Fruit fly (Drosophila melanogaster) whole organism, embryonic: ENCODE results near the gene CG13311.

Experiments used
- Aef1 ChIP-seq: fragments of 200-800 bp; sonication (Bioruptor generic); IDR thresholded peaks from 3 replicates; pipeline ENCODE4 v1.3.6; 2022; ENCODE audit warnings: missing biosample characterization, missing genetic modification characterization
- C15 ChIP-seq: fragments of 200-800 bp; sonication (Bioruptor generic); IDR thresholded peaks from 3 replicates; pipeline ENCODE4 v1.3.6; 2022; ENCODE audit warnings: missing biosample characterization, missing genetic modification characterization
- CG10267 ChIP-seq: fragments of 200-800 bp; sonication (Bioruptor generic); optimal IDR thresholded peaks from 2 replicates; lab custom pipeline; 2018; ENCODE audit warnings: missing biosample characterization, mild to moderate bottlenecking, missing genetic modification characterization, moderate library complexity
- CG11560 ChIP-seq: fragments of 200-800 bp; sonication (Bioruptor generic); IDR thresholded peaks from 3 replicates; pipeline ENCODE4 v1.3.6; 2022; ENCODE audit warnings: missing biosample characterization, missing genetic modification characterization
- CG1233 ChIP-seq: fragments of 200-800 bp; sonication (Bioruptor generic); optimal IDR thresholded peaks from 4 replicates; lab custom pipeline; 2018; ENCODE audit warnings: missing biosample characterization, mild to moderate bottlenecking, missing genetic modification characterization
- CG12391 ChIP-seq: fragments of 200-800 bp; sonication (Bioruptor generic); optimal IDR thresholded peaks from 3 replicates; lab custom pipeline; 2018; ENCODE audit warnings: missing biosample characterization, mild to moderate bottlenecking, missing genetic modification characterization, moderate library complexity
- CG13624 ChIP-seq: fragments of 200-800 bp; sonication (Bioruptor generic); optimal IDR thresholded peaks from 2 replicates; lab custom pipeline; 2016; ENCODE audit warnings: missing biosample characterization, missing genetic modification characterization
- CG15073 ChIP-seq: fragments of 200-800 bp; sonication (Bioruptor generic); optimal IDR thresholded peaks from 2 replicates; lab custom pipeline; 2016; ENCODE audit warnings: missing biosample characterization, missing genetic modification characterization
- CG15479 ChIP-seq: fragments of 200-800 bp; sonication (Bioruptor generic); optimal IDR thresholded peaks from 3 replicates; lab custom pipeline; 2019; ENCODE audit warnings: missing biosample characterization, mild to moderate bottlenecking, missing genetic modification characterization, moderate library complexity
- CG1602 ChIP-seq: fragments of 200-800 bp; sonication (Bioruptor generic); optimal IDR thresholded peaks from 3 replicates; lab custom pipeline; 2016; ENCODE audit warnings: missing biosample characterization, missing genetic modification characterization
- CG17186 ChIP-seq: fragments of 200-800 bp; sonication (Bioruptor generic); optimal IDR thresholded peaks from 3 replicates; lab custom pipeline; 2017; ENCODE audit warnings: missing biosample characterization, missing genetic modification reagents, missing genetic modification characterization
- CG17359 ChIP-seq: fragments of 200-800 bp; sonication (Bioruptor generic); optimal IDR thresholded peaks from 3 replicates; lab custom pipeline; 2018; ENCODE audit warnings: missing biosample characterization, mild to moderate bottlenecking, missing genetic modification characterization, moderate library complexity
- CG17361 ChIP-seq: fragments of 200-800 bp; sonication (Bioruptor generic); IDR thresholded peaks from 3 replicates; pipeline ENCODE4 v1.3.6; 2022; ENCODE audit warnings: missing biosample characterization, missing genetic modification characterization
- CG17912 ChIP-seq: fragments of 200-800 bp; sonication (Bioruptor generic); optimal IDR thresholded peaks from 2 replicates; lab custom pipeline; 2018; ENCODE audit warnings: missing biosample characterization, mild to moderate bottlenecking, missing genetic modification characterization
- CG2116 ChIP-seq: fragments of 200-800 bp; sonication (Bioruptor generic); optimal IDR thresholded peaks from 3 replicates; lab custom pipeline; 2018; ENCODE audit warnings: missing biosample characterization, mild to moderate bottlenecking, missing genetic modification characterization
- CG2129 ChIP-seq: fragments of 200-800 bp; sonication (Bioruptor generic); IDR thresholded peaks from 2 replicates; pipeline ENCODE4 v1.3.6; 2022; ENCODE audit warnings: missing biosample characterization, missing genetic modification characterization; ENCODE audit not compliant: partially characterized antibody
- CG3163 ChIP-seq: fragments of 200-800 bp; sonication (Bioruptor generic); optimal IDR thresholded peaks from 3 replicates; lab custom pipeline; 2016; ENCODE audit warnings: missing biosample characterization, missing genetic modification characterization
- CG3281 ChIP-seq: fragments of 200-800 bp; sonication (Bioruptor generic); optimal IDR thresholded peaks from 3 replicates; lab custom pipeline; 2017; ENCODE audit warnings: missing biosample characterization, mild to moderate bottlenecking, missing genetic modification characterization
- CG5180 ChIP-seq: fragments of 200-800 bp; sonication (Bioruptor generic); optimal IDR thresholded peaks from 3 replicates; lab custom pipeline; 2017; ENCODE audit warnings: missing biosample characterization, missing genetic modification characterization, mild to moderate bottlenecking, moderate library complexity, missing genetic modification reagents
- CG8388 ChIP-seq: fragments of 200-800 bp; sonication (Bioruptor generic); optimal IDR thresholded peaks from 2 replicates; lab custom pipeline; 2019; ENCODE audit warnings: missing biosample characterization, mild to moderate bottlenecking, missing genetic modification characterization, moderate library complexity
- CG8765 ChIP-seq: fragments of 200-800 bp; sonication (Bioruptor generic); IDR thresholded peaks from 2 replicates; pipeline ENCODE4 v1.3.6; 2022; ENCODE audit warnings: missing biosample characterization, missing genetic modification characterization
- Dfd ChIP-seq, 2 experiments: fragments of >200 bp; optimal IDR thresholded peaks; 2 replicates each; lab custom pipeline; 2017; ENCODE audit warnings: missing biosample characterization in 2 of 2, missing genetic modification characterization in 2 of 2
- Eip74EF ChIP-seq, 2 experiments: fragments of 200-800 bp in 1 of 2; fragments of >200 bp in 1 of 2; sonication (Bioruptor generic) in 1 of 2; optimal IDR thresholded peaks; 2 replicates each; lab custom pipeline; 2017 to 2019; ENCODE audit warnings: missing biosample characterization in 2 of 2, missing genetic modification characterization in 2 of 2, mild to moderate bottlenecking in 1 of 2, moderate library complexity in 1 of 2
- Ets97D ChIP-seq: fragments of 200-800 bp; sonication (Bioruptor generic); optimal IDR thresholded peaks from 3 replicates; lab custom pipeline; 2016; ENCODE audit warnings: missing biosample characterization, missing genetic modification characterization
- H15 ChIP-seq: fragments of 200-800 bp; sonication (Bioruptor generic); IDR thresholded peaks from 3 replicates; pipeline ENCODE4 v1.3.6; 2022; ENCODE audit warnings: missing biosample characterization, missing genetic modification characterization
- HLH3B ChIP-seq: fragments of 200-800 bp; sonication (Bioruptor generic); IDR thresholded peaks from 2 replicates; pipeline ENCODE4 v1.3.6; 2022; ENCODE audit warnings: missing biosample characterization, missing genetic modification characterization
- HmgZ ChIP-seq: fragments of 200-800 bp; sonication (Bioruptor generic); optimal IDR thresholded peaks from 2 replicates; lab custom pipeline; 2018; ENCODE audit warnings: missing biosample characterization, mild to moderate bottlenecking, missing genetic modification characterization
- Kr ChIP-seq: fragments of 200-800 bp; sonication (Bioruptor generic); optimal IDR thresholded peaks from 2 replicates; lab custom pipeline; 2017; ENCODE audit warnings: missing biosample characterization, mild to moderate bottlenecking, missing genetic modification characterization
- MESR4 ChIP-seq: fragments of 200-800 bp; sonication (Bioruptor generic); optimal IDR thresholded peaks from 2 replicates; lab custom pipeline; 2018; ENCODE audit warnings: missing biosample characterization, mild to moderate bottlenecking, missing genetic modification characterization, moderate library complexity
- Max ChIP-seq: fragments of 200-800 bp; sonication (Bioruptor generic); optimal IDR thresholded peaks from 2 replicates; lab custom pipeline; 2016; ENCODE audit warnings: missing biosample characterization, mild to moderate bottlenecking, missing genetic modification characterization
- NK7.1 ChIP-seq: fragments of 200-800 bp; sonication (Bioruptor generic); optimal IDR thresholded peaks from 3 replicates; lab custom pipeline; 2016; ENCODE audit warnings: missing biosample characterization, missing genetic modification characterization
- NfI ChIP-seq: fragments of 200-800 bp; sonication (Bioruptor generic); optimal IDR thresholded peaks from 3 replicates; lab custom pipeline; 2018; ENCODE audit warnings: missing biosample characterization, mild to moderate bottlenecking, missing genetic modification characterization, moderate library complexity
- Rx ChIP-seq: fragments of 200-800 bp; sonication (Bioruptor generic); IDR thresholded peaks from 2 replicates; pipeline ENCODE4 v1.3.6; 2022; ENCODE audit warnings: missing biosample characterization, missing genetic modification characterization
- Scr ChIP-seq: fragments of 200-800 bp; sonication (Bioruptor generic); IDR thresholded peaks from 2 replicates; pipeline ENCODE4 v1.3.6; 2022; ENCODE audit warnings: missing biosample characterization, missing genetic modification characterization; ENCODE audit not compliant: partially characterized antibody
- Side ChIP-seq: fragments of 200-800 bp; sonication (Bioruptor generic); optimal IDR thresholded peaks from 2 replicates; lab custom pipeline; 2016; ENCODE audit warnings: missing biosample characterization, missing genetic modification characterization
- Sry-β ChIP-seq: fragments of 200-800 bp; sonication (Bioruptor generic); optimal IDR thresholded peaks from 2 replicates; lab custom pipeline; 2018; ENCODE audit warnings: missing biosample characterization, mild to moderate bottlenecking, missing genetic modification characterization, moderate library complexity
- Ssrp ChIP-seq: fragments of 200-800 bp; sonication (Bioruptor generic); optimal IDR thresholded peaks from 2 replicates; lab custom pipeline; 2018; ENCODE audit warnings: missing biosample characterization, mild to moderate bottlenecking, missing genetic modification characterization, moderate library complexity
- Vsx1 ChIP-seq: fragments of 200-800 bp; sonication (Bioruptor generic); optimal IDR thresholded peaks from 2 replicates; lab custom pipeline; 2017; ENCODE audit warnings: missing biosample characterization, mild to moderate bottlenecking, missing genetic modification characterization, missing genetic modification reagents
- ash1 ChIP-seq: fragments of 200-800 bp; sonication (Bioruptor generic); optimal IDR thresholded peaks from 2 replicates; lab custom pipeline; 2018; ENCODE audit warnings: missing biosample characterization, mild to moderate bottlenecking, missing genetic modification characterization
- caup ChIP-seq: fragments of 200-800 bp; sonication (Bioruptor generic); optimal IDR thresholded peaks from 3 replicates; lab custom pipeline; 2017; ENCODE audit warnings: missing biosample characterization, mild to moderate bottlenecking, missing genetic modification characterization, moderate library complexity; ENCODE audit not compliant: severe bottlenecking
- dysf ChIP-seq: fragments of 200-800 bp; sonication (Bioruptor generic); IDR thresholded peaks from 3 replicates; pipeline ENCODE4 v1.3.6; 2022; ENCODE audit warnings: missing biosample characterization, missing genetic modification characterization
- gcm ChIP-seq: fragments of 200-800 bp; sonication (Bioruptor generic); optimal IDR thresholded peaks from 2 replicates; lab custom pipeline; 2019; ENCODE audit warnings: missing biosample characterization, mild to moderate bottlenecking, missing genetic modification characterization, moderate library complexity
- mam ChIP-seq: fragments of 200-800 bp; sonication (Bioruptor generic); optimal IDR thresholded peaks from 3 replicates; lab custom pipeline; 2016; ENCODE audit warnings: missing biosample characterization, missing genetic modification characterization
- org-1 ChIP-seq: fragments of 200-800 bp; sonication (Bioruptor generic); optimal IDR thresholded peaks from 2 replicates; lab custom pipeline; 2017; ENCODE audit warnings: missing biosample characterization, missing genetic modification characterization
- pho ChIP-seq: fragments of 200-800 bp; sonication (Bioruptor generic); optimal IDR thresholded peaks from 2 replicates; lab custom pipeline; 2016; ENCODE audit warnings: missing biosample characterization, missing genetic modification characterization
- ro ChIP-seq: fragments of 200-800 bp; sonication (Bioruptor generic); IDR thresholded peaks from 2 replicates; pipeline ENCODE4 v1.3.6; 2022; ENCODE audit warnings: missing biosample characterization, missing genetic modification characterization
- slp2 ChIP-seq: fragments of 200-800 bp; sonication (Bioruptor generic); optimal IDR thresholded peaks from 2 replicates; lab custom pipeline; 2016; ENCODE audit warnings: missing biosample characterization, missing genetic modification characterization
- sob ChIP-seq: fragments of 200-800 bp; sonication (Bioruptor generic); IDR thresholded peaks from 2 replicates; pipeline ENCODE4 v1.3.6; 2022; ENCODE audit warnings: missing biosample characterization, missing genetic modification characterization
- stc ChIP-seq: fragments of 200-800 bp; sonication (Bioruptor generic); IDR thresholded peaks from 2 replicates; pipeline ENCODE4 v1.3.6; 2022; ENCODE audit warnings: missing biosample characterization, missing genetic modification characterization
- sug ChIP-seq: fragments of 200-800 bp; optimal IDR thresholded peaks from 2 replicates; lab custom pipeline; 2019; ENCODE audit warnings: missing biosample characterization, mild to moderate bottlenecking, missing genetic modification characterization, moderate library complexity
- trh ChIP-seq: fragments of 200-800 bp; sonication (Bioruptor generic); optimal IDR thresholded peaks from 2 replicates; lab custom pipeline; 2016; ENCODE audit warnings: missing biosample characterization, missing genetic modification characterization

CG13311 gene

DNA sequence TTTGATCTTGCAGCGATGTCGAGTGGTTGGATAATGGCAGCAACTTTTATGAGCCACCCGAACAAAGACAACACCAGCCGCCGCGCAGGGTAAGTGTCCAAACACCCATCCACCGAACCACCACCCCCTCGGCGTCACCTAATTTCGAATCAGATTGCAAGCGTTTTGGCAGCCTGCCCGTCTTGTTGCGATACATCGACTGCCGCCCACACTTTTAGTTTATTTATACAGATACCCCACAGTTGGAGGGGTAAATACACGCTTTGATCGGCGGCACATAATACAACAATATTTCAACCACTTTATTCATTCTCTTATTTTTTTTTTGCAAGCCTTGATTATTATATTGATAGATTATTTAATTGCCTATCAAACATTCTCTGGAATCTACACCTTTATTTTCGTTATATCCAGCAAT, 38.9 kb downstream of the CG13311 start (continued):
- no peak for TF ChIP-seq HmgZ (tag; lab: Kevin White, UChicago)
- TF ChIP-seq CG11560 (tag; lab: Robert Waterston, UW), result no peak
- TF ChIP-seq CG12391 (tag; lab: Kevin White, UChicago), result peak; percentile 48
- peak; percentile 75 for TF ChIP-seq dysf (GFP tag; lab: Robert Waterston, UW)
- TF ChIP-seq Scr (GFP tag; lab: Robert Waterston, UW), result peak; percentile 59
- no peak for TF ChIP-seq CG3163 (GFP tag; lab: Kevin White, UChicago)
- no peak for TF ChIP-seq Eip74EF (GFP tag; optimal IDR thresholded peaks at IDR 0.05; lab: Kevin White, UChicago)
- no peak for TF ChIP-seq Vsx1 (GFP tag; lab: Kevin White, UChicago)
- TF ChIP-seq Ssrp, result peak; percentile 46
- no peak for TF ChIP-seq CG5180
- TF ChIP-seq CG10267, result no peak
- TF ChIP-seq caup (GFP tag; lab: Kevin White, UChicago), result no peak
- TF ChIP-seq CG3281 (GFP tag; lab: Kevin White, UChicago), result no peak
- TF ChIP-seq Rx (GFP tag; lab: Robert Waterston, UW), result peak; percentile 40
- TF ChIP-seq MESR4 (GFP tag; lab: Kevin White, UChicago), result no peak
- no peak for TF ChIP-seq CG8388 (GFP tag; lab: Kevin White, UChicago)
- peak; percentile 54; the same call in 1 of the 3 replicates for TF ChIP-seq CG17361 (GFP tag; lab: Robert Waterston, UW)
- TF ChIP-seq stc (GFP tag; lab: Robert Waterston, UW), result peak; percentile 67; the same call in 1 of the 2 replicates
- no peak for TF ChIP-seq CG1233 (GFP tag; lab: Kevin White, UChicago)
- TF ChIP-seq Ets97D (GFP tag; lab: Kevin White, UChicago), result no peak
- TF ChIP-seq CG8765 (GFP tag; lab: Robert Waterston, UW), result no peak
- no peak for TF ChIP-seq gcm (GFP tag; lab: Kevin White, UChicago)
- TF ChIP-seq trh (GFP tag; lab: Kevin White, UChicago), result no peak
- TF ChIP-seq CG13624, result no peak
- TF ChIP-seq CG17359, result no peak
- no peak for TF ChIP-seq slp2 (GFP tag; lab: Kevin White, UChicago)
- no peak for TF ChIP-seq CG17912
- TF ChIP-seq org-1 (GFP tag; lab: Kevin White, UChicago), result no peak
- TF ChIP-seq Max, result no peak
- TF ChIP-seq mam (GFP tag; lab: Kevin White, UChicago), result no peak
- no peak for TF ChIP-seq Dfd (GFP tag; optimal IDR thresholded peaks at IDR 0.05; lab: Kevin White, UChicago)
- peak; percentile 64 for TF ChIP-seq NfI (GFP tag; lab: Kevin White, UChicago)
- no peak for TF ChIP-seq CG2116 (GFP tag; lab: Kevin White, UChicago)
- no peak for TF ChIP-seq CG17186 (GFP tag; lab: Kevin White, UChicago)
- TF ChIP-seq Aef1, result peak; percentile 43; the same call in 2 of the 3 replicates
- no peak for TF ChIP-seq CG1602
- no peak for TF ChIP-seq Kr (GFP tag; lab: Kevin White, UChicago)
- TF ChIP-seq Side (GFP tag; lab: Kevin White, UChicago), result no peak
- TF ChIP-seq C15, result no peak
- no peak for TF ChIP-seq NK7.1 (GFP tag; lab: Kevin White, UChicago)
- peak; percentile 46; the same call in 1 of the 2 replicates for TF ChIP-seq sob
- no peak for TF ChIP-seq CG2129 (GFP tag; lab: Robert Waterston, UW)
- no peak for TF ChIP-seq ro (GFP tag; lab: Robert Waterston, UW)
- no peak for TF ChIP-seq Sry-β (GFP tag; lab: Kevin White, UChicago)
- TF ChIP-seq CG15073 (GFP tag; lab: Kevin White, UChicago), result no peak
- no peak for TF ChIP-seq ash1
- TF ChIP-seq sug, result no peak
- TF ChIP-seq HLH3B, result no peak
- peak; percentile 32 for TF ChIP-seq pho (GFP tag; lab: Kevin White, UChicago)
- peak; percentile 56; the same call in 1 of the 3 replicates for TF ChIP-seq H15
- no peak for TF ChIP-seq CG15479 (GFP tag; lab: Kevin White, UChicago)
